Worm (Caenorhabditis elegans) whole organism, young adult: ENCODE results near the gene T11B7.1.

Experiments used
- B0035.1 ChIP-seq: sonication (generic microtip); optimal IDR thresholded peaks from 2 replicates; lab custom pipeline; 2016; ENCODE audit warnings: missing genetic modification characterization, mild to moderate bottlenecking, missing compliant biosample characterization, missing genotype, missing genetic modification reagents
- F49E8.2 ChIP-seq: sonication (generic microtip); optimal IDR thresholded peaks from 3 replicates; lab custom pipeline; 2017; ENCODE audit warnings: missing genetic modification characterization, mild to moderate bottlenecking, missing compliant biosample characterization, antibody characterized with exemption, moderate library complexity; ENCODE audit not compliant: insufficient read depth
- F57C9.4 ChIP-seq: sonication (generic microtip); optimal IDR thresholded peaks from 2 replicates; lab custom pipeline; 2017; ENCODE audit warnings: mild to moderate bottlenecking, missing genetic modification characterization, missing compliant biosample characterization
- ccch-3 ChIP-seq: fragments of 200-800 bp; sonication (Bioruptor generic); optimal IDR thresholded peaks from 2 replicates; lab custom pipeline; 2018; ENCODE audit warnings: mild to moderate bottlenecking, missing genetic modification characterization, missing compliant biosample characterization
- mes-4 ChIP-seq: sonication (generic microtip); optimal IDR thresholded peaks from 2 replicates; lab custom pipeline; 2016; ENCODE audit warnings: missing genotype, missing genetic modification characterization, missing compliant biosample characterization
- nfya-1 ChIP-seq: sonication (generic microtip); optimal IDR thresholded peaks from 2 replicates; lab custom pipeline; 2017; ENCODE audit warnings: antibody characterized with exemption, missing compliant biosample characterization, missing genetic modification characterization, borderline replicate concordance; ENCODE audit not compliant: insufficient read depth
- nfya-2 ChIP-seq: fragments of 200-800 bp; sonication (Bioruptor generic); IDR thresholded peaks from 2 replicates; pipeline ENCODE4 v1.3.6; 2022; ENCODE audit warnings: missing genetic modification reagents, missing genetic modification characterization, missing compliant biosample characterization
- nhr-80 ChIP-seq: sonication (generic microtip); optimal IDR thresholded peaks from 2 replicates; lab custom pipeline; 2016; ENCODE audit warnings: missing genetic modification characterization, missing compliant biosample characterization
- pbrm-1 ChIP-seq: fragments of 200-800 bp; sonication (Bioruptor generic); IDR thresholded peaks from 2 replicates; pipeline ENCODE4 v1.3.6; 2022; ENCODE audit warnings: missing genetic modification reagents, missing genetic modification characterization, missing compliant biosample characterization
- pha-4 ChIP-seq: fragments of 150-350 bp; sonication (generic microtip); optimal IDR thresholded peaks from 2 replicates; lab custom pipeline; 2014; ENCODE audit warnings: missing biosample characterization, missing genetic modification reagents, missing genetic modification characterization
- sptf-2 ChIP-seq: fragments of 200-800 bp; sonication (Bioruptor generic); optimal IDR thresholded peaks from 2 replicates; lab custom pipeline; 2018; ENCODE audit warnings: mild to moderate bottlenecking, missing genetic modification characterization, missing compliant biosample characterization
- ztf-22 ChIP-seq: fragments of 200-800 bp; sonication (Bioruptor generic); optimal IDR thresholded peaks from 2 replicates; lab custom pipeline; 2018; ENCODE audit warnings: mild to moderate bottlenecking, missing genetic modification characterization, moderate library complexity, missing compliant biosample characterization

DNA sequence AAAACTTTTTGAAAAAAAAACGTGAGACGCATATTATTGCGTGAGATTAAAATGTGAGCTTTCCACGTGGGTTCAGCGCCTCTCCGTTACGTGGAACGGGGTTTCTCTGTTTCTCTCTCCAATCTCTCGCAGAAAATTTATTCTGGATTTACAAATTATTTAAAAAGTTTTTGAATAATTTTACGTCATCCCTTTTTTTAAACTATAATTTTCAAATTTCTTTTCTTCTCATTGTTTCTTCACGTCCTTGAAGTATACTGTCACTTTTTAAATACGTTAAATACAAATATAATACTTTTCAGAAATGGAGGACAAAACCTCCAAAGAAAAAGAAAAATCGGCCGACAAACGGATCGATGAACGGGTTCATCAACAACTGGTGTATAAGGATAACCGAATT is 13.0 kb upstream of the T11B7.1 start, which contains the start of gene T28C6.7:
- no peak for TF ChIP-seq sptf-2 (GFP tag; lab: Kevin White, UChicago)
- no peak for TF ChIP-seq B0035.1 (tag; lab: Kevin White, UChicago)
- no peak for TF ChIP-seq nhr-80 (tag; lab: Kevin White, UChicago)
- TF ChIP-seq F57C9.4, result no peak
- TF ChIP-seq pbrm-1, result no peak
- no peak for TF ChIP-seq nfya-2 (GFP tag; lab: Robert Waterston, UW)
- TF ChIP-seq ztf-22 (GFP tag; lab: Kevin White, UChicago), result no peak
- no peak for TF ChIP-seq pha-4 (tag; lab: Kevin White, UChicago)
- no peak for TF ChIP-seq nfya-1 (tag; lab: Kevin White, UChicago)
- TF ChIP-seq mes-4, result no peak
- TF ChIP-seq F49E8.2 (tag; lab: Kevin White, UChicago), result no peak
- TF ChIP-seq ccch-3 (GFP tag; lab: Kevin White, UChicago), result no peak
